Fruit fly (Drosophila melanogaster): ENCODE measurements around the gene Prosbeta7.

DNA sequence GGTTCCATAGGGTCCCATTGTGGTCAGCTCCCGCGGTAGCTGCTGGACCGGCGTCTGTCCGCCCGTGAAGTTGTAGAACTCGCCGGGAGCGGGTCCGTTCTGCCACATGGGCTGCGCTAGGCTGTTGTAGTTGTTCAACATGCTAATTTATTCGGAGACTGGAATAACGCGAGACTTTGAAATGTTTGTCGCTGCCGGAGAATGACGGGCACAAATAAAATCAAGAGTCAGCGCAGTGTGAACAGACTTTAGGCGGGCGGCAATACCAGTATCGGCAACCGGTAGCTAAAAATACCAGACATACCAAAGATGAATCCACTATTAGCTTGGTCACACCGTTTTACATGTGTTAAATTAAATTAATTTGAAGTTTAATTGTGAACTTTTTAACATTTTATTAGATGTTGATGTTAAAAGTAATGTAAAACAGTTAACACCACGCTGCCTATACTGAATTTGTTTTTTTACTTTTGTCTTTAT lies at the start of gene Prosbeta7:
- no peak for TF ChIP-seq NC2β (GFP tag; optimal IDR thresholded peaks at IDR 0.05)
- TF ChIP-seq bsh (GFP tag; optimal IDR thresholded peaks at IDR 0.05), result no peak
- no peak for TF ChIP-seq CG18011 (GFP tag; optimal IDR thresholded peaks at IDR 0.05)
